Fruit fly (Drosophila melanogaster) Kc167 (cell line): Measurements from ENCODE around the gene CG11584.

Experiments used
- Myc ChIP-seq: fragments of >200 bp; optimal IDR thresholded peaks from 2 replicates; lab custom pipeline; 2017; ENCODE audit warnings: missing external identifiers
- Sin3A ChIP-seq: fragments of >200 bp; optimal IDR thresholded peaks from 2 replicates; lab custom pipeline; 2018; ENCODE audit warnings: missing external identifiers
- h ChIP-seq: fragments of >200 bp; optimal IDR thresholded peaks from 3 replicates; lab custom pipeline; 2018; ENCODE audit warnings: missing external identifiers
- insv ChIP-seq: fragments of >200 bp; optimal IDR thresholded peaks from 3 replicates; lab custom pipeline; 2018; ENCODE audit warnings: missing external identifiers
- psq ChIP-seq: fragments of >200 bp; optimal IDR thresholded peaks from 2 replicates; lab custom pipeline; 2017; ENCODE audit warnings: missing external identifiers
- ttk ChIP-seq: sonication (Bioruptor generic); optimal IDR thresholded peaks from 2 replicates; lab custom pipeline; 2017; ENCODE audit warnings: missing external identifiers

dm6 chrX:14227043-14227442 lies 46.2 kb downstream of the CG11584 start:
- TF ChIP-seq Myc (lab: Kevin White, UChicago) (no peak), h (lab: Kevin White, UChicago) (no peak), insv (no peak), ttk (lab: Kevin White, UChicago) (no peak), psq (lab: Kevin White, UChicago) (no peak), Sin3A (no peak)
